Fruit fly (Drosophila melanogaster) whole organism, embryonic: ENCODE data around the gene CG3184.

Experiments used
- Bgb ChIP-seq: fragments of 200-800 bp; sonication (Bioruptor generic); IDR thresholded peaks from 2 replicates; pipeline ENCODE4 v1.3.6; 2022; ENCODE audit warnings: missing biosample characterization, missing genetic modification characterization; ENCODE audit not compliant: partially characterized antibody
- CG11560 ChIP-seq: fragments of 200-800 bp; sonication (Bioruptor generic); IDR thresholded peaks from 3 replicates; pipeline ENCODE4 v1.3.6; 2022; ENCODE audit warnings: missing biosample characterization, missing genetic modification characterization
- CG12769 ChIP-seq: fragments of 200-800 bp; sonication (Bioruptor generic); optimal IDR thresholded peaks from 2 replicates; lab custom pipeline; 2019; ENCODE audit warnings: missing biosample characterization, mild to moderate bottlenecking, missing genetic modification characterization, moderate library complexity
- CG15514 ChIP-seq: fragments of 200-800 bp; sonication (Bioruptor generic); optimal IDR thresholded peaks from 3 replicates; lab custom pipeline; 2017; ENCODE audit warnings: missing biosample characterization, missing genetic modification characterization, mild to moderate bottlenecking, moderate library complexity, missing genetic modification reagents
- CG17568 ChIP-seq: fragments of 200-800 bp; sonication (Bioruptor generic); optimal IDR thresholded peaks from 2 replicates; lab custom pipeline; 2018; ENCODE audit warnings: missing biosample characterization, mild to moderate bottlenecking, missing genetic modification characterization, moderate library complexity
- CG18619 ChIP-seq: fragments of 200-800 bp; sonication (Bioruptor generic); optimal IDR thresholded peaks from 3 replicates; lab custom pipeline; 2017; ENCODE audit warnings: missing biosample characterization, mild to moderate bottlenecking, missing genetic modification characterization
- CG2129 ChIP-seq: fragments of 200-800 bp; sonication (Bioruptor generic); IDR thresholded peaks from 2 replicates; pipeline ENCODE4 v1.3.6; 2022; ENCODE audit warnings: missing biosample characterization, missing genetic modification characterization; ENCODE audit not compliant: partially characterized antibody
- CG2875 ChIP-seq: fragments of 200-800 bp; sonication (Bioruptor generic); optimal IDR thresholded peaks from 2 replicates; lab custom pipeline; 2017; ENCODE audit warnings: missing biosample characterization, mild to moderate bottlenecking, missing genetic modification characterization, missing genetic modification reagents
- CG30431 ChIP-seq: fragments of 200-800 bp; sonication (Bioruptor generic); optimal IDR thresholded peaks from 2 replicates; lab custom pipeline; 2017; ENCODE audit warnings: missing biosample characterization, missing genetic modification characterization
- CG5245 ChIP-seq: fragments of 200-800 bp; sonication (Bioruptor generic); optimal IDR thresholded peaks from 3 replicates; lab custom pipeline; 2016; ENCODE audit warnings: missing biosample characterization, missing genetic modification characterization
- CG6654 ChIP-seq: fragments of 200-800 bp; sonication (Bioruptor generic); optimal IDR thresholded peaks from 2 replicates; lab custom pipeline; 2017; ENCODE audit warnings: missing biosample characterization, mild to moderate bottlenecking, missing genetic modification characterization
- CG6765 ChIP-seq: fragments of 200-800 bp; sonication (Bioruptor generic); optimal IDR thresholded peaks from 3 replicates; lab custom pipeline; 2017; ENCODE audit warnings: missing biosample characterization, mild to moderate bottlenecking, missing genetic modification characterization
- CG6813 ChIP-seq: fragments of 200-800 bp; sonication (Bioruptor generic); optimal IDR thresholded peaks from 2 replicates; lab custom pipeline; 2017; ENCODE audit warnings: missing biosample characterization, missing genetic modification characterization, mild to moderate bottlenecking, moderate library complexity, missing genetic modification reagents
- CG7928 ChIP-seq: fragments of 200-800 bp; sonication (Bioruptor generic); optimal IDR thresholded peaks from 2 replicates; lab custom pipeline; 2017; ENCODE audit warnings: missing biosample characterization, mild to moderate bottlenecking, missing genetic modification characterization
- CG8478 ChIP-seq: fragments of >200 bp; optimal IDR thresholded peaks from 2 replicates; lab custom pipeline; 2018
- CG8924 ChIP-seq: fragments of 200-800 bp; optimal IDR thresholded peaks from 3 replicates; lab custom pipeline; 2019; ENCODE audit warnings: missing biosample characterization, mild to moderate bottlenecking, missing genetic modification characterization, moderate library complexity
- CG9932 ChIP-seq: fragments of 200-800 bp; sonication (Bioruptor generic); IDR thresholded peaks from 2 replicates; pipeline ENCODE4 v1.3.6; 2022; ENCODE audit warnings: missing biosample characterization, missing genetic modification characterization
- CHES-1-like ChIP-seq: fragments of 200-800 bp; sonication (Bioruptor generic); optimal IDR thresholded peaks from 2 replicates; lab custom pipeline; 2016; ENCODE audit warnings: missing biosample characterization, missing genetic modification characterization
- Deaf1 ChIP-seq: fragments of 200-800 bp; optimal IDR thresholded peaks from 3 replicates; lab custom pipeline; 2019; ENCODE audit warnings: missing biosample characterization, mild to moderate bottlenecking, missing genetic modification characterization, moderate library complexity
- Dip3 ChIP-seq: fragments of 200-800 bp; sonication (Bioruptor generic); optimal IDR thresholded peaks from 3 replicates; lab custom pipeline; 2016; ENCODE audit warnings: missing biosample characterization, missing genetic modification characterization
- Dll ChIP-seq: fragments of 200-800 bp; sonication (Bioruptor generic); IDR thresholded peaks from 4 replicates; pipeline ENCODE4 v1.3.6; 2022; ENCODE audit warnings: missing biosample characterization, missing genetic modification characterization; ENCODE audit not compliant: partially characterized antibody
- Drgx ChIP-seq: fragments of 200-800 bp; sonication (Bioruptor generic); IDR thresholded peaks from 2 replicates; pipeline ENCODE4 v1.3.6; 2022; ENCODE audit warnings: missing biosample characterization, missing genetic modification characterization
- E2f1 ChIP-seq: fragments of 200-800 bp; sonication (Bioruptor generic); IDR thresholded peaks from 2 replicates; pipeline ENCODE4 v1.3.6; 2022; ENCODE audit warnings: missing biosample characterization, missing genetic modification characterization
- HLHmδ ChIP-seq: fragments of 200-800 bp; sonication (Bioruptor generic); optimal IDR thresholded peaks from 2 replicates; lab custom pipeline; 2018; ENCODE audit warnings: missing biosample characterization, mild to moderate bottlenecking, missing genetic modification characterization, moderate library complexity
- Hand ChIP-seq: fragments of 200-800 bp; sonication (Bioruptor generic); optimal IDR thresholded peaks from 2 replicates; lab custom pipeline; 2017; ENCODE audit warnings: mild to moderate bottlenecking, missing biosample characterization, missing genetic modification reagents, missing genetic modification characterization
- Hr78 ChIP-seq, 2 experiments: fragments of 200-800 bp in 1 of 2; fragments of >200 bp in 1 of 2; sonication (Bioruptor generic) in 1 of 2; optimal IDR thresholded peaks; 2 replicates each; lab custom pipeline; 2017 to 2019; ENCODE audit warnings: missing biosample characterization in 2 of 2, missing genetic modification characterization in 2 of 2, mild to moderate bottlenecking in 1 of 2, moderate library complexity in 1 of 2
- Hsf ChIP-seq: fragments of 200-800 bp; sonication (Bioruptor generic); optimal IDR thresholded peaks from 3 replicates; lab custom pipeline; 2016; ENCODE audit warnings: missing biosample characterization, missing genetic modification characterization
- Lhr ChIP-seq: fragments of 200-800 bp; sonication (Bioruptor generic); optimal IDR thresholded peaks from 3 replicates; lab custom pipeline; 2017; ENCODE audit warnings: mild to moderate bottlenecking, missing biosample characterization, missing genetic modification reagents, missing genetic modification characterization
- Max ChIP-seq: fragments of 200-800 bp; sonication (Bioruptor generic); optimal IDR thresholded peaks from 2 replicates; lab custom pipeline; 2016; ENCODE audit warnings: missing biosample characterization, mild to moderate bottlenecking, missing genetic modification characterization
- Nf-YB ChIP-seq: fragments of 200-800 bp; sonication (Bioruptor generic); optimal IDR thresholded peaks from 3 replicates; lab custom pipeline; 2019; ENCODE audit warnings: missing biosample characterization, mild to moderate bottlenecking, missing genetic modification characterization, moderate library complexity
- Pdp1 ChIP-seq, 2 experiments: fragments of 200-800 bp; sonication (Bioruptor generic); optimal IDR thresholded peaks; 3 replicates each; lab custom pipeline; 2016; ENCODE audit warnings: missing biosample characterization in 2 of 2, missing genetic modification characterization in 2 of 2, mild to moderate bottlenecking in 1 of 2, moderate library complexity in 1 of 2
- cad ChIP-seq: fragments of >200 bp; optimal IDR thresholded peaks from 2 replicates; lab custom pipeline; 2017; ENCODE audit warnings: missing biosample characterization, missing genetic modification characterization
- caup ChIP-seq: fragments of 200-800 bp; sonication (Bioruptor generic); optimal IDR thresholded peaks from 3 replicates; lab custom pipeline; 2017; ENCODE audit warnings: missing biosample characterization, mild to moderate bottlenecking, missing genetic modification characterization, moderate library complexity; ENCODE audit not compliant: severe bottlenecking
- dan ChIP-seq: fragments of 200-800 bp; sonication (Bioruptor generic); IDR thresholded peaks from 2 replicates; pipeline ENCODE4 v1.3.6; 2022; ENCODE audit warnings: missing biosample characterization, missing genetic modification characterization
- emc ChIP-seq: fragments of 200-800 bp; sonication (Bioruptor generic); optimal IDR thresholded peaks from 2 replicates; lab custom pipeline; 2016; ENCODE audit warnings: missing biosample characterization, missing genetic modification characterization
- grn ChIP-seq: fragments of 200-800 bp; sonication (Bioruptor generic); optimal IDR thresholded peaks from 3 replicates; lab custom pipeline; 2017; ENCODE audit warnings: missing biosample characterization, missing genetic modification characterization
- kni ChIP-seq: fragments of 200-800 bp; sonication (Bioruptor generic); optimal IDR thresholded peaks from 3 replicates; lab custom pipeline; 2017; ENCODE audit warnings: mild to moderate bottlenecking, missing biosample characterization, missing genetic modification reagents, missing genetic modification characterization
- lilli ChIP-seq: fragments of 200-800 bp; sonication (Bioruptor generic); optimal IDR thresholded peaks from 3 replicates; lab custom pipeline; 2016; ENCODE audit warnings: missing biosample characterization, missing genetic modification characterization
- lola ChIP-seq, 3 experiments: fragments of >200 bp in 2 of 3; fragments of 200-800 bp in 1 of 3; sonication (Bioruptor generic) in 1 of 3; optimal IDR thresholded peaks; 2 replicates each; lab custom pipeline; 2017 to 2019; ENCODE audit warnings: missing biosample characterization in 3 of 3, missing genetic modification characterization in 3 of 3, mild to moderate bottlenecking in 1 of 3, moderate library complexity in 1 of 3
- luna ChIP-seq: fragments of 200-800 bp; sonication (Bioruptor generic); optimal IDR thresholded peaks from 2 replicates; lab custom pipeline; 2016; ENCODE audit warnings: missing biosample characterization, missing genetic modification characterization
- otp ChIP-seq: fragments of 200-800 bp; sonication (Bioruptor generic); IDR thresholded peaks from 3 replicates; pipeline ENCODE4, ENCODE4 v1.3.6; 2022; ENCODE audit warnings: missing biosample characterization, missing genetic modification characterization
- pb ChIP-seq: fragments of 200-800 bp; sonication (Bioruptor generic); optimal IDR thresholded peaks from 3 replicates; lab custom pipeline; 2016; ENCODE audit warnings: missing biosample characterization, missing genetic modification characterization
- pfk ChIP-seq: fragments of 200-800 bp; sonication (Bioruptor generic); optimal IDR thresholded peaks from 2 replicates; lab custom pipeline; 2018; ENCODE audit warnings: missing biosample characterization, mild to moderate bottlenecking, missing genetic modification characterization, moderate library complexity
- psq ChIP-seq: fragments of 200-800 bp; sonication (Bioruptor generic); optimal IDR thresholded peaks from 2 replicates; lab custom pipeline; 2017; ENCODE audit warnings: missing biosample characterization, missing genetic modification characterization
- schlank ChIP-seq: fragments of 200-800 bp; sonication (Bioruptor generic); optimal IDR thresholded peaks from 2 replicates; lab custom pipeline; 2018; ENCODE audit warnings: missing biosample characterization, mild to moderate bottlenecking, missing genetic modification characterization
- sima ChIP-seq: fragments of 200-800 bp; sonication (Bioruptor generic); optimal IDR thresholded peaks from 2 replicates; lab custom pipeline; 2016; ENCODE audit warnings: missing biosample characterization, missing genetic modification characterization
- slp2 ChIP-seq: fragments of 200-800 bp; sonication (Bioruptor generic); optimal IDR thresholded peaks from 2 replicates; lab custom pipeline; 2016; ENCODE audit warnings: missing biosample characterization, missing genetic modification characterization
- ttk ChIP-seq: fragments of 200-800 bp; sonication (Bioruptor generic); IDR thresholded peaks from 2 replicates; pipeline ENCODE4 v2.1.2; 2022; ENCODE audit warnings: missing biosample characterization, missing genetic modification characterization
- twi ChIP-seq: fragments of 200-800 bp; optimal IDR thresholded peaks from 2 replicates; lab custom pipeline; 2019; ENCODE audit warnings: missing biosample characterization, mild to moderate bottlenecking, missing genetic modification characterization, moderate library complexity
- unc-4 ChIP-seq: fragments of 200-800 bp; sonication (Bioruptor generic); IDR thresholded peaks from 2 replicates; pipeline ENCODE4 v1.3.6; 2022; ENCODE audit warnings: missing biosample characterization, missing genetic modification characterization; ENCODE audit not compliant: partially characterized antibody

Gene CG3184

DNA sequence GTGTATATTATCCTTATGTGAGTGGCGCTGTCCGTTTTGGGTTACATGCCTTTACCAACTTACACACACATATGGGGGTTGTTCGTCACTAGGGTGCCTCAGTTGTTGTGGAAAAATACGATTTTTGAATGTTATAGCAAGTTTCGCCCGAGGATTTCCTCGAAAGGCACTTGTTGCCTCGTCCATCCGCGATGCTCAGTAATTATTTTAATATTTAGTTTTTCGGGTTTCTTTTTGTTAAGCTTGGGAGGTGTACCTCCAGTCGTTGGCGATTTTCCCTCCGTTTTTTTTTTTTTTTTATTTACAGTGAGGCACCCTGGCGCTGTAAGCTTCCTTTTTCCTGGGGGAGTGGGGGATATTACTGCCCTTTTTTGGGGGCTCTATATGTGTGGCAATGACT, 7.9 kb upstream of the CG3184 start (continued):
- TF ChIP-seq CHES-1-like (GFP tag; lab: Kevin White, UChicago) = peak; percentile 32
- no peak for TF ChIP-seq unc-4 (GFP tag; lab: Robert Waterston, UW)
- TF ChIP-seq schlank = peak; percentile 53
- TF ChIP-seq CG6813 (GFP tag; lab: Kevin White, UChicago) = peak; percentile 71
- TF ChIP-seq pb (GFP tag; lab: Kevin White, UChicago) = no peak
- TF ChIP-seq emc (GFP tag; lab: Kevin White, UChicago) = no peak
- peak in 1 of 2 experiments; percentile 8 for TF ChIP-seq Hr78 (GFP tag; optimal IDR thresholded peaks at IDR 0.05; lab: Kevin White, UChicago)
- TF ChIP-seq grn (GFP tag; lab: Kevin White, UChicago) = no peak
- no peak for TF ChIP-seq CG12769 (tag; lab: Kevin White, UChicago)
- peak; percentile 31 for TF ChIP-seq CG2875 (GFP tag; lab: Kevin White, UChicago)
- peak; percentile 27 for TF ChIP-seq Deaf1 (tag; lab: Kevin White, UChicago)
- TF ChIP-seq Dip3 = peak; percentile 37
- no peak for TF ChIP-seq CG7928 (GFP tag; lab: Kevin White, UChicago)
- peak; percentile 90 for TF ChIP-seq Hand (GFP tag; lab: Kevin White, UChicago)
- TF ChIP-seq Pdp1 (GFP tag; optimal IDR thresholded peaks at IDR 0.05; lab: Kevin White, UChicago) = peak; percentile 36 to 56
- 0 out of 3 replicates have a peak, but pooled peaks have one; percentile 16 for TF ChIP-seq CG11560
- no peak for TF ChIP-seq CG8478 (lab: Kevin White, UChicago)
- TF ChIP-seq CG30431 (GFP tag; lab: Kevin White, UChicago) = peak; percentile 42
- peak; percentile 56 for TF ChIP-seq E2f1
- peak; percentile 67 for TF ChIP-seq caup (GFP tag; lab: Kevin White, UChicago)
- peak; percentile 63 for TF ChIP-seq CG9932 (GFP tag; lab: Robert Waterston, UW)
- no peak for TF ChIP-seq CG2129 (GFP tag; lab: Robert Waterston, UW)
- peak; percentile 13 for TF ChIP-seq twi
- TF ChIP-seq pfk (GFP tag; lab: Kevin White, UChicago) = peak; percentile 17
- TF ChIP-seq CG8924 (tag; lab: Kevin White, UChicago) = peak; percentile 72
- TF ChIP-seq CG6654 (GFP tag; lab: Kevin White, UChicago) = peak; percentile 25
- peak; percentile 15 for TF ChIP-seq Max (GFP tag; lab: Kevin White, UChicago)

DNA sequence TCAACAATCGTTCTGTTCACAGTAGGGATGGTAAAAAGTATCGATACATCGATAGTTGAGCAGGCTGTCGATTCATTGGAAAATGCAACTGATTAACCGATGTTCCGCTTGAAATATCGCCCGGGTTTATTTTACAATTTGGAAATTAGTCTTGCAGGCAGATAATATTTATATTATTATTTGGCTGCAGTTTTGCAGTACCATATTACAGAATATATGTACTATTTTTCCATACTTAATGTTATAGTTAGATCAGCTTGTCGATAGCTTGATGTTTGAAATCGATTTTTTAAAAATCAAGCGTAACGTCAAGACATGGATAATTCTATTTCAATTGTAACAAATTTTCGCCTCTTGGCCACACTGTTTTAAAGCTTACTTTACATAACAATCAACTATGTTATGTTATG, 6.4 kb upstream of the CG3184 start, which contains the start of gene CG14442:
CG14442 (minus strand) TSS at position 29 of the 410 bp plus-strand sequence.
- TF ChIP-seq Hsf (GFP tag; lab: Kevin White, UChicago) = peak; percentile 46
- TF ChIP-seq Dll (GFP tag; lab: Robert Waterston, UW) = peak; percentile 95
- no peak for TF ChIP-seq dan (GFP tag; lab: Robert Waterston, UW)
- peak; percentile 52 for TF ChIP-seq Lhr (GFP tag; lab: Kevin White, UChicago)
- TF ChIP-seq Drgx (GFP tag; lab: Robert Waterston, UW) = no peak
- no peak for TF ChIP-seq Nf-YB (GFP tag; lab: Kevin White, UChicago)
- no peak for TF ChIP-seq CG5245 (GFP tag; lab: Kevin White, UChicago)
- TF ChIP-seq CG15514 (GFP tag; lab: Kevin White, UChicago) = peak; percentile 65
- no peak for TF ChIP-seq CG11560
- TF ChIP-seq CG18619 (GFP tag; lab: Kevin White, UChicago) = no peak
- no peak for TF ChIP-seq HLHmδ (GFP tag; lab: Kevin White, UChicago)
- TF ChIP-seq Bgb (GFP tag; lab: Robert Waterston, UW) = peak; percentile 93
- no peak for TF ChIP-seq cad (GFP tag; lab: Kevin White, UChicago)
- no peak for TF ChIP-seq kni (GFP tag; lab: Kevin White, UChicago)
- TF ChIP-seq luna (GFP tag; lab: Kevin White, UChicago) = no peak
- peak; percentile 1 for TF ChIP-seq slp2 (GFP tag; lab: Kevin White, UChicago)
- TF ChIP-seq ttk = no peak
- TF ChIP-seq otp (GFP tag; lab: Robert Waterston, UW) = no peak
- TF ChIP-seq CG17568 = no peak
- TF ChIP-seq psq (GFP tag; lab: Kevin White, UChicago) = no peak
- peak; percentile 71 for TF ChIP-seq lilli
- TF ChIP-seq lola (GFP tag; optimal IDR thresholded peaks at IDR 0.05; lab: Kevin White, UChicago) = peak in 1 of 3 experiments; percentile 15
- TF ChIP-seq CG6765 (GFP tag; lab: Kevin White, UChicago) = no peak
- no peak for TF ChIP-seq sima (GFP tag; lab: Kevin White, UChicago)
